Worm (Caenorhabditis elegans): ENCODE data around the gene zmp-5.

- TF ChIP-seq unc-55 (GFP tag; optimal IDR thresholded peaks at IDR 0.05): no peak
- no peak for TF ChIP-seq fos-1 (tag; optimal IDR thresholded peaks at IDR 0.05)
- no peak for TF ChIP-seq mbf-1 (tag; optimal IDR thresholded peaks at IDR 0.05)
- TF ChIP-seq ztf-11 (tag; optimal IDR thresholded peaks at IDR 0.05): no peak
- no peak for TF ChIP-seq nhr-77 (tag; optimal IDR thresholded peaks at IDR 0.05)
- TF ChIP-seq ama-1 (optimal IDR thresholded peaks at IDR 0.05): no peak
- no peak for TF ChIP-seq zag-1 (tag; optimal IDR thresholded peaks at IDR 0.05)
- no peak for TF ChIP-seq nhr-10 (tag; optimal IDR thresholded peaks at IDR 0.05)
- no peak for TF ChIP-seq nhr-12 (tag; optimal IDR thresholded peaks at IDR 0.05)
- no peak for TF ChIP-seq lin-13 (GFP tag; optimal IDR thresholded peaks at IDR 0.05)
- no peak for TF ChIP-seq nhr-237 (tag; optimal IDR thresholded peaks at IDR 0.05)
Measured at ce11 chrX:12646546-12647167, at the start of gene zmp-5.

Measured in whole organism, L2 larva.